Worm (Caenorhabditis elegans): ENCODE measurements around the gene nceh-1.

The nceh-1 gene

ce11 chrV:19355219-19355618 is 22.0 kb upstream of the nceh-1 start:
- no peak for TF ChIP-seq efl-1 (optimal IDR thresholded peaks at IDR 0.05)
- TF ChIP-seq efl-1 (GFP tag; optimal IDR thresholded peaks at IDR 0.05 in 1 of 2): peak in 1 of 2 experiments; percentile 84
- no peak for TF ChIP-seq grh-1 (GFP tag; IDR thresholded peaks at IDR 0.05)

ce11 chrV:19356717-19357116 is 20.5 kb upstream of the nceh-1 start:
- no peak for TF ChIP-seq C34B4.2 (tag; optimal IDR thresholded peaks at IDR 0.05)
- no peak for TF ChIP-seq sup-37 (GFP tag; optimal IDR thresholded peaks at IDR 0.05)
- no peak for TF ChIP-seq rnt-1 (tag; optimal IDR thresholded peaks at IDR 0.05)
- no peak for TF ChIP-seq pax-3 (tag; optimal IDR thresholded peaks at IDR 0.05)
- TF ChIP-seq fkh-10 (GFP tag; optimal IDR thresholded peaks at IDR 0.05): no peak
- TF ChIP-seq aha-1 (tag; optimal IDR thresholded peaks at IDR 0.05): no peak
- no peak for TF ChIP-seq dsc-1 (tag; optimal IDR thresholded peaks at IDR 0.05)
- TF ChIP-seq snpc-4 (tag; optimal IDR thresholded peaks at IDR 0.05): no peak
- no peak for TF ChIP-seq ztf-11 (tag; optimal IDR thresholded peaks at IDR 0.05)
- TF ChIP-seq unc-62 (GFP tag; optimal IDR thresholded peaks at IDR 0.05): no peak
- TF ChIP-seq skn-1 (tag; optimal IDR thresholded peaks at IDR 0.05): no peak
- no peak for TF ChIP-seq efl-1 (optimal IDR thresholded peaks at IDR 0.05)
- TF ChIP-seq efl-1 (GFP tag; optimal IDR thresholded peaks at IDR 0.05 in 1 of 2): no peak
- TF ChIP-seq mef-2 (tag; optimal IDR thresholded peaks at IDR 0.05): no peak

- TF ChIP-seq hlh-4 (tag; optimal IDR thresholded peaks at IDR 0.05) (no peak), unc-86 (tag; optimal IDR thresholded peaks at IDR 0.05) (no peak), nhr-12 (tag; optimal IDR thresholded peaks at IDR 0.05) (no peak), pag-3 (tag; optimal IDR thresholded peaks at IDR 0.05; ENCODE audit: borderline replicate concordance, insufficient read depth) (no peak), C16A3.4 (tag; optimal IDR thresholded peaks at IDR 0.05) (no peak), pax-3 (tag; optimal IDR thresholded peaks at IDR 0.05) (no peak)
Measured at ce11 chrV:19358039-19358438, 19.2 kb upstream of the nceh-1 start.

ce11 chrV:19362568-19362967 is 14.7 kb upstream of the nceh-1 start, which contains the start of gene C14B4.2:
C14B4.2 (minus strand) TSS chrV:19362668.
- TF ChIP-seq nhr-90 (tag; optimal IDR thresholded peaks at IDR 0.05; ENCODE audit: poor library complexity): no peak
- no peak for TF ChIP-seq ceh-90 (tag; optimal IDR thresholded peaks at IDR 0.05)
- no peak for TF ChIP-seq ceh-82 (tag; optimal IDR thresholded peaks at IDR 0.05)
- TF ChIP-seq pag-3 (tag; optimal IDR thresholded peaks at IDR 0.05; ENCODE audit: borderline replicate concordance, insufficient read depth): no peak
- no peak for TF ChIP-seq hlh-4 (tag; optimal IDR thresholded peaks at IDR 0.05)
- TF ChIP-seq unc-62 (GFP tag; optimal IDR thresholded peaks at IDR 0.05): no peak
- no peak for TF ChIP-seq sptf-1 (tag; optimal IDR thresholded peaks at IDR 0.05)
- no peak for TF ChIP-seq ceh-88 (GFP tag; IDR thresholded peaks at IDR 0.05)
- no peak for TF ChIP-seq aha-1 (tag; optimal IDR thresholded peaks at IDR 0.05)
- TF ChIP-seq nhr-71 (tag; optimal IDR thresholded peaks at IDR 0.05): no peak
- no peak for TF ChIP-seq nhr-84 (tag; optimal IDR thresholded peaks at IDR 0.05)
- no peak for TF ChIP-seq nhr-28 (tag; optimal IDR thresholded peaks at IDR 0.05)
- no peak for TF ChIP-seq snpc-4 (tag; optimal IDR thresholded peaks at IDR 0.05)
- TF ChIP-seq C04F5.9 (tag; optimal IDR thresholded peaks at IDR 0.05): no peak
- no peak for TF ChIP-seq grh-1 (GFP tag; IDR thresholded peaks at IDR 0.05)
- no peak for TF ChIP-seq pqm-1 (tag; optimal IDR thresholded peaks at IDR 0.05)
- TF ChIP-seq nhr-12 (tag; optimal IDR thresholded peaks at IDR 0.05): no peak
- TF ChIP-seq ets-5 (GFP tag; IDR thresholded peaks at IDR 0.05): no peak
- TF ChIP-seq hlh-17 (GFP tag; optimal IDR thresholded peaks at IDR 0.05; ENCODE audit: borderline replicate concordance): no peak
- TF ChIP-seq elt-3 (tag; optimal IDR thresholded peaks at IDR 0.05): no peak

- TF ChIP-seq mdl-1 (tag; optimal IDR thresholded peaks at IDR 0.05): no peak
Measured at ce11 chrV:19370189-19370588, 7.1 kb upstream of the nceh-1 start, which contains the start of gene Y43F8A.1. Y43F8A.1 (plus strand) TSS chrV:19370489.
